Fruit fly (Drosophila melanogaster): Measurements from ENCODE around the gene CG13924.

DNA sequence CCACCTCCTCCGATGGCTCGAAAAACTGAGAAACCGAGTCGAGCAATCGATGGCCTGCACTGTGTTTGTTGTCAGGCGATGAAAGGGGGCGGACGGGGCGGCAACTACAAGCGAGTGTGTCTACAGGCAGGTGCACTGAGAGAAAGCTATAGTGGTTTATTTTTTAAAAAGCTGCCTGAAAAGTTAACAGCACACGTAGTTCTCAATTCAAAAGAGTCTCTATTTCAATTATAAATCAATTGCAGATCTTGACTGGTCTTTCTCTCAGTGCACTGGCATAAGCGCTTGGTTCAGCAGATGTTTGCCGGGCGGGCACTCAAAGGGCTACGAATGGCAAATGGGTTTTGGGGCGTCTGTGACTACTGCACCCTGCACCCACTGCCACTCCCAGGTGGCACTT, 10.9 kb downstream of the CG13924 start:
- TF ChIP-seq h (optimal IDR thresholded peaks at IDR 0.05), result no peak
- no peak for TF ChIP-seq psq (optimal IDR thresholded peaks at IDR 0.05)
- no peak for TF ChIP-seq Sin3A (optimal IDR thresholded peaks at IDR 0.05)
- TF ChIP-seq Myc (optimal IDR thresholded peaks at IDR 0.05), result no peak
